Fruit fly (Drosophila melanogaster): ENCODE data around the gene Ir25a.
A peak's percentile ranks its signal among the peaks of the same experiment; 100 is the strongest.

Gene Ir25a

DNA sequence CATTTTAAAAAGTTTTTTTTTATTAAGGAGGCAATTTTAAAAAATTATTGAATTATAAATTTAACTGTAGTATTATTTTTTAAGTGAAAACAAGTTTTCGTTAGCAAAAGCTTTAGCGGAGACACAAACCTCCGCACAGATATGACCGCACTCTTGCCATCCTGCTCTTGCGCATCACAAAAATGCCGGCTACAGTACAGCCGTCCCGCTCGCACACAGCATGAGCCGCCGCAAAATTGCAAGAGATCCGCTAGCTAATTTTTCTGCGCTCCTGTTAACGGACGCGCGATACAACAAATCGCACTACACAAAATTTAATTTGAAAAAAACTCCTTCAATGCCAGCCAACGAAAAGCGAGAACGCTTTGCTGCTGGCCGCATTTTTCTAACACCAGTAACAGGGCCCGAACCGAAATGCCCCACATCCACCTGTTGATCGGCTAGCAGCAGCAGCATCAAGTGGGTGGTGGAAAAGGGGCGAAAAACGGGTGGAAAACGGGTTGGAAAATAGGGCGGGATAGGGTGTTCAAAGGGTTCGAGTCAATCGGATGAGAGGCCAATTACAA, 25.0 kb downstream of the Ir25a start:
- no peak for TF ChIP-seq CG8478 (optimal IDR thresholded peaks at IDR 0.05)
- peak in 1 of 2 experiments; percentile 23 for TF ChIP-seq CTCF (optimal IDR thresholded peaks at IDR 0.05)

DNA sequence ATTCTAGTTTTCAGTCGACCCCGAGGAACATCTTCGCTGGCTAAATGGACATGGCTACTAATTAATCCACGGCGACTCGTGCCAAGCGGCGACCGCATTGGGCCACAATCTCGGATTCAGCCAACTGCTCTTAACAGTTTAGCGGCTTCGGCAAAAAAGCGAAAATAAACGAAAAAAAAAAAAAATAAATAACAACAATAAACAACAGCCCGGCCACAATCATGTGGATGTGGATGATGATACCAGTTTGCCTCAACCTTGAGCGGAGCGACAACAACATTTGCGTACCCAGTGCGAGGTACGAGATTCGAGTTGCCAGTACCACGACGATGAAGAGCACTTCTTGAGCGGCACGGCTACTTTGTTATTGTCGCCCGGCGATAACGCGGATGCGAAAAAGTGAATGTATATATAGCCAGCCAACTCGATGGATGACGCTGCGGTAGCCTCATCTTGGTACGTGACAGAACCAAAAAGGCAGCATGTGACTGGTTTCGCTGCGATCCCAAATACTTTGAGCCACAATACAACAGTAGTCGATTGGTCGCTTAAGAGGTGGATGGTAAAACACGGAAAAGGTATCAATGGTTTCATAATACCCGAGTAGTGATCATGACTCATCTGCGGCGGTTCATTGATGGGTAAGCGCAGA, 27.0 kb downstream of the Ir25a start:
- no peak for TF ChIP-seq CG8478 (optimal IDR thresholded peaks at IDR 0.05)
- TF ChIP-seq CTCF (optimal IDR thresholded peaks at IDR 0.05): no peak

DNA sequence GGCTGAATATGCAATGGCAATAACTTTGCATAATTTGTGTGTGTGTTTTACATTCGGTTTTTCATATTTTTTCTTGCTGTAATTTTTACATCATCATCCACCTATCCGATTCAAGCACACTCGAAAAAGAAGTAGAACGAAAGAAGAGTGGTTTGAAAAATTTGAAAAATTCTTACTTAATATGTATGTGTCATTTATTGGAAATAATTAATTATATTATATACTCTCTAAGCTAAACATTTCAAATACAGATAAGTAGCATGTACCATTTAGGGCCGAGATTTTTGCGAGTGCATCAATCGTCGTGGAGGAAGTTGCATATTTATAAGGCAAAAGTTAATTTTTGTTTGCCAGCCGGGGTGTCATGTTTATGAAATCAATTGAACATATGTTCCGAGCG, 29.0 kb downstream of the Ir25a start:
- TF ChIP-seq CTCF (optimal IDR thresholded peaks at IDR 0.05): no peak
- no peak for TF ChIP-seq CG8478 (optimal IDR thresholded peaks at IDR 0.05)

DNA sequence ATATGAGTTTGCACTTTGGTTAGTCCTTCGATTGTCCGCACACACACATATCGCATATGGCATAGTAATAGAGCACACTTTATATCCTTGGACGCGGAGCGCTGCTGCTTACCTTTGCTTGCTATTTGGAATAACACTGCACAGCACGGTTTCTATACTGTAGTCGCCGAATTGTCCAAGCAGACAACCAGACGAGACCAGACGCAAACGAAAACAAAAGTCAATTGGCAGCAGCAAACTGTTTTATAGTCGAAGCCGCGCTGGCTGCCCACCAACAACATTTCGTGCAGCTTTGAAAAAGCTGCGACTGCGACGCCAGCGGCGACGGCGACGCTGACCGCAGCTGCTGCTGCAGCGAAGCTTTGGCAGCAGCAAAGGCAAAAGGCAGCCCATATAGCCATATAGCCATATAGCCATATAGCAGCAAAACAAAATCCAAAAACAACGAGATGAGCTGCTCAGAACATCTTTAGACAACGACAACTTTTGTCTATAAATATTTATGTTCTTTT, 33.3 kb downstream of the Ir25a start, which contains the start of gene slf:
TSS of gene slf (minus strand) at position 219 of the 512 bp plus-strand sequence.
- TF ChIP-seq CTCF (optimal IDR thresholded peaks at IDR 0.05) (no peak), CG8478 (optimal IDR thresholded peaks at IDR 0.05) (no peak)

DNA sequence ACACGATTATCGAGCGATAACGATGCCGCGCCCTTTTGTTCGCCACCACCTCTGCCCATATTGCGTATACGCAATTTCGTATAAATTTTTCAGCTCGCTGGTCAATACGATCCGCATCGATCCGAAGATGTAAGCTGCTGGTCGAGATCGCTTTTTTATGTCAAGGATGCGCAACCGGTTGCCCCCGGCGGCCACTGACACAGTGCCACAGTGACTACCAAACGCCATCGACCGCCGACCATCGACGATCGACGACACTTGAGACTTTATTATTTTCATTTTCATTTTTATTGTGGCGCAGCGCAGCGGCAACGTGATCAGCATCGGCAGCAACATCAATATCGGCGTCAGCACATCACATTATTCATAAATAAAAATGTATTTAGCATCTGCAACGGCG, 35.1 kb downstream of the Ir25a start:
- TF ChIP-seq CTCF (optimal IDR thresholded peaks at IDR 0.05): no peak
- TF ChIP-seq CG8478 (optimal IDR thresholded peaks at IDR 0.05): no peak

DNA sequence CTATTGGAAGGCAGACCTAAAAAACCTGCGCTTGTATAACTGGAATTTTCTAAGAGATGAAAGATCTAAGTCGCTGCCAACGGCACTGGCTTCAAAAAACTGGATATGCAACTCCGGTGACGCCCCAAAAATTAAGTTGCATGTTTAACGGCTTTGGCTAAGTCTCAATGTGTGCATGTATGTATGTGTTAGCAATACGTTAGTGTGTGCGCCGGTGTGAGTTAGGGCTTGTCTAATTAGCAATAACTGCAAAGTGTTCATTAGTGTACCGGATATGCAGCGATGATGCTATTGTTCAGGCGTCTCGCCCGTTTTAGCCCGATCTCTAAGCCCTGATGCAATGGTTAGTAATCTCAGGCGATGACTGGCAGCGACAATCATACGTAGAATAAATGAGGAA, 36.2 kb downstream of the Ir25a start:
- no peak for TF ChIP-seq CTCF (optimal IDR thresholded peaks at IDR 0.05)
- TF ChIP-seq CG8478 (optimal IDR thresholded peaks at IDR 0.05): no peak

DNA sequence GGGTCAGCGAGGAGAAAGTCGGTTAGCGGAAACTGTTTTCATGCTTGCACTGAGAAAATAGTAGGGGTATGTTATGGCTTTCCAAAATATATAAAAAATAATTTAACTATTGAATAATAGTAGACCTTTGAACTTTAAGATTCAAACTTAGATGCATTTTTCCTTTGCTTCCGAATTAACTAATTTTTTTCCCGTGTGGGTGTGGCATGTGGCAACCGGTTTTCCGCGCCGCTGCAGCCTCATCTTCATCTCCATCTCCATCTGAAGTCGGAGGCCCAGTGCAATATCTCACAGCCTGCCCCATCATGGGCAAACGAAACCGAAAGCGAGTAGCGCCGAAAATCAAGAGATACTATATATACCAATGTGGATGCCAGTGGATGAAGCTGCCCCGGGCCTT, 37.5 kb downstream of the Ir25a start:
- TF ChIP-seq CTCF (optimal IDR thresholded peaks at IDR 0.05): no peak
- no peak for TF ChIP-seq CG8478 (optimal IDR thresholded peaks at IDR 0.05)

DNA sequence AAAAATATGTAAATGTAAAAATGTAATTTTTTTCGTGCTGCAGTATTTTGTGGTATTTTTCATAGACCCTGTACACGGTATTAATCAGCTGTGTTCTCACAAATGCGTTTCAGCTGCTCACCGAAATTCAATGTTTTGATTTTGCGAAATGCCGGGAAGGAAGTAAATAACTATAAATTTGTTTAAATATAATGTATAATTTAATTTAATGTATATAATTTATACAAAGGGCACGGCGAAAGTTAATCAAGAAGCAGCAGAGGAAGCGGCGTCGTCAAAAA, 40.6 kb downstream of the Ir25a start, which contains the start of gene CG3294:
TSS of gene CG3294 (plus strand) at position 26 of the 281 bp plus-strand sequence.
- TF ChIP-seq CTCF (optimal IDR thresholded peaks at IDR 0.05) (no peak), CG8478 (optimal IDR thresholded peaks at IDR 0.05) (no peak)

DNA sequence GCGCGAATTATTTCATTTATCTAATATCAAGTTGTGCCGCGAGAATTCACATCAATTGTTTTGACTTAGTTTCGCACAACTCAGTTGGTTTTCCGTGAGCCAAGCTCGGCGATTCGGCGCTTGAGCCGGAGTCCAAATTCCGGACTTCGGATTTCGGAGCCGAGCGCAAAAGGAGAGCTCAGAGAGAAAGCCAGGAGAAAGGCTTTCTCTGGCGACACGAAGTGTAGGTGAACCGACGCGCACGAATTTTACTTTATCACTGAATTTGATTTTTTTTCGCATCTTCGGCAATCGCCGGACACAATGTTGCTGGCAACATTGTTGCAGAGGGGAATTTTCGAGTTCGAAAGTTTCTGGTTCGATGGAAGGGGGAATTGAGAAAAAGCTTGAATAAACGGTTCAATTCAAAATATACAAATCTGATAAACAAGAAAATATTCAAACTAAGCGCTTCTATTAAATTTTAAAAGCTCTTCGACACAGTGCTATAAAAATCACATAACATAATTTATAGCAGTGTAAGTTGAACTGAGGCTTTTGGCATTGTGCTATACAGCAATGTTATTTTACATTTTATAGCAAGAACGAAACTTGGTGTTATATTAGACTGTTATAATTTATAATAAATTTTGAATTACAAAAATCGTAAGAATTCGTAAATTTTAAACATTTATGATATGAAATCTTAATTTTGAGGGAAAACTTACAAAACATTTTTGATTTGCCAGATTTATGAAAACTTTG, 41.1 kb downstream of the Ir25a start, which contains the start of gene fipi:
TSS of gene fipi (minus strand) at position 265 of the 744 bp plus-strand sequence.
- TF ChIP-seq CG8478 (optimal IDR thresholded peaks at IDR 0.05) (no peak), CTCF (optimal IDR thresholded peaks at IDR 0.05) (no peak)
